Worm (Caenorhabditis elegans) whole organism, midembryonic: ENCODE data around the gene sulp-4.

Source experiments
- flt-1 ChIP-seq: fragments of 200-800 bp; sonication (Bioruptor generic); IDR thresholded peaks from 2 replicates; pipeline ENCODE4 v1.3.6; 2022; ENCODE audit warnings: missing genetic modification characterization, missing compliant biosample characterization
- ztf-23 ChIP-seq: fragments of 200-800 bp; sonication (Bioruptor generic); IDR thresholded peaks from 2 replicates; pipeline ENCODE4 v1.3.6; 2022; ENCODE audit warnings: missing genetic modification reagents, missing genetic modification characterization, missing compliant biosample characterization
- ztf-29 ChIP-seq: fragments of 200-800 bp; sonication (Bioruptor generic); IDR thresholded peaks from 2 replicates; pipeline ENCODE4 v1.3.6; 2022; ENCODE audit warnings: missing genetic modification reagents, missing genetic modification characterization, missing compliant biosample characterization

DNA sequence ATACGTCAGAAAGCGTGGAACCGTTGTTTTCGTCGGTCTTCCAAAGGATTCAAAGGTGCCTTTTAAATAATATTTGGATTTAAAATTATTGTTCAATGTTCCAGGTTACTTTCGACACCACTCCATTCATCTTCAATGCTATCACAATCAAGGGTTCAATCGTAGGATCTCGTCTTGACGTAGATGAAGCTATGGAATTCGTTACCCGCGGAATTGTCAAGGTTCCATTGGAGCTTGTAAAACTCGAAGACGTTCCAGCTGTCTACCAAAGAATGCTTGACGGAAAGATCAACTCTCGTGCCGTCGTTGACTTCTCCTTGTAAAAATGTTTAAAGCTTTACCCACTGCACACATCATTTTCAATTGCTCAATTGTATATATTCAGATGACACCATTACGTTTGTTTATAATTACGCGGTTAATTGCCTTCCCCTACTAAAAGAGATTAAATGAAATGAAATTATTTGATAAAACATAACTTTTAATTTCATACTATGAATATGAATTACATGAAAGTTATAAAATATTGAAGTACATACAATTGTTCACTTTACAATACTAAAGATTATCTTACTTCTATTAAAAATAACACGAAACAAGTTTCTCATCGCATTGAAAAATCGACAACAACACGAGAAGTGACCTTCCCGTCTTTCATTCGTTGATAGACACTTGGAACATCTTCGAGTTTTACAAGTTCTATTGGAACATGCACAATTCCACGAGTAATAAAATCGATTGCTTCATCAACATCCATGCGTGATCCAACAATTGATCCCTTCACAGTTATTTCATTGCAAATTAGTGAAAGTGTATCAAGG lies 14.2 kb downstream of the sulp-4 start:
- TF ChIP-seq ztf-29 (GFP tag; lab: Robert Waterston, UW) (no peak), flt-1 (GFP tag; lab: Robert Waterston, UW) (no peak), ztf-23 (no peak)
